Fruit fly (Drosophila melanogaster): ENCODE results near the gene CG7168.
A peak's percentile ranks its signal among the peaks of the same experiment; 100 is the strongest.

Gene CG7168

dm6 chr3R:18220211-18220749 lies 5.6 kb downstream of the CG7168 start, which contains the start of the genes CG7988 and CG7183 (continued):
- TF ChIP-seq nerfin-1 (tag; optimal IDR thresholded peaks at IDR 0.05) (peak; percentile 97), Med (GFP tag) (peak; percentile 97), her (GFP tag; optimal IDR thresholded peaks at IDR 0.05) (peak; percentile 82), NC2β (GFP tag; optimal IDR thresholded peaks at IDR 0.05) (peak; percentile 94), cad (GFP tag; optimal IDR thresholded peaks at IDR 0.05) (no peak), CG2199 (GFP tag; IDR thresholded peaks at IDR 0.05) (peak; percentile 94), CG3838 (GFP tag; optimal IDR thresholded peaks at IDR 0.05) (peak; percentile 94), CG14710 (tag; optimal IDR thresholded peaks at IDR 0.05) (peak; percentile 98), BEAF-32 (GFP tag; optimal IDR thresholded peaks at IDR 0.05) (peak; percentile 38), CG1602 (GFP tag; optimal IDR thresholded peaks at IDR 0.05) (peak; percentile 99), lab (GFP tag; optimal IDR thresholded peaks at IDR 0.05) (peak; percentile 96), CG12071 (GFP tag; optimal IDR thresholded peaks at IDR 0.05) (peak; percentile 83), ato (GFP tag; IDR thresholded peaks at IDR 0.05; ENCODE audit: partially characterized antibody) (no peak), CHES-1-like (GFP tag; optimal IDR thresholded peaks at IDR 0.05) (peak; percentile 93), E2f1 (GFP tag; IDR thresholded peaks at IDR 0.05) (peak; percentile 99), CG2202 (tag; optimal IDR thresholded peaks at IDR 0.05) (peak; percentile 96), CkIIα-i1 (GFP tag; IDR thresholded peaks at IDR 0.05) (peak; percentile 67), CG10321 (GFP tag; IDR thresholded peaks at IDR 0.05) (peak; percentile 84), Oli (tag; optimal IDR thresholded peaks at IDR 0.05) (peak; percentile 98), exex (tag; optimal IDR thresholded peaks at IDR 0.05) (peak; percentile 82), CG15514 (GFP tag; optimal IDR thresholded peaks at IDR 0.05) (peak; percentile 85), Blimp-1 (GFP tag; optimal IDR thresholded peaks at IDR 0.05) (peak; percentile 97), Ets65A (GFP tag) (peak; percentile 97), kni (GFP tag; optimal IDR thresholded peaks at IDR 0.05) (peak; percentile 50), CG18619 (GFP tag; optimal IDR thresholded peaks at IDR 0.05) (peak; percentile 96), CG1647 (GFP tag; optimal IDR thresholded peaks at IDR 0.05) (peak; percentile 85), CG10431 (GFP tag; optimal IDR thresholded peaks at IDR 0.05) (peak; percentile 86), Dll (GFP tag; IDR thresholded peaks at IDR 0.05; ENCODE audit: partially characterized antibody) (peak; percentile 48; the same call in 1 of the 4 replicates), oc (tag; optimal IDR thresholded peaks at IDR 0.05) (peak; percentile 98), CG5953 (GFP tag; IDR thresholded peaks at IDR 0.05) (peak; percentile 93), CG13287 (GFP tag; IDR thresholded peaks at IDR 0.05; ENCODE audit: partially characterized antibody) (peak; percentile 48; the same call in 1 of the 2 replicates), Antp (GFP tag; optimal IDR thresholded peaks at IDR 0.05) (peak; percentile 88), CG6791 (GFP tag; IDR thresholded peaks at IDR 0.05; ENCODE audit: partially characterized antibody) (no peak), pnt (GFP tag; optimal IDR thresholded peaks at IDR 0.05) (peak; percentile 95), sc (optimal IDR thresholded peaks at IDR 0.05) (no peak), sc (GFP tag; optimal IDR thresholded peaks at IDR 0.05) (peak; percentile 97), jing (GFP tag; optimal IDR thresholded peaks at IDR 0.05) (peak; percentile 91), PHDP (tag; optimal IDR thresholded peaks at IDR 0.05) (peak; percentile 98), fd3F (GFP tag; optimal IDR thresholded peaks at IDR 0.05) (peak; percentile 98), CG10267 (tag; optimal IDR thresholded peaks at IDR 0.05) (peak; percentile 95)

- TF ChIP-seq Bgb (GFP tag; IDR thresholded peaks at IDR 0.05; ENCODE audit: partially characterized antibody) (peak; percentile 56; the same call in 1 of the 2 replicates), ranshi (GFP tag; IDR thresholded peaks at IDR 0.05) (no peak), ase (GFP tag; IDR thresholded peaks at IDR 0.05) (no peak), Sin3A (optimal IDR thresholded peaks at IDR 0.05) (no peak), CG18619 (GFP tag; optimal IDR thresholded peaks at IDR 0.05) (no peak), Hr51 (GFP tag; optimal IDR thresholded peaks at IDR 0.05) (no peak), CkIIα-i1 (GFP tag; IDR thresholded peaks at IDR 0.05) (no peak), bowl (GFP tag; IDR thresholded peaks at IDR 0.05) (no peak), Tbp (GFP tag; optimal IDR thresholded peaks at IDR 0.05) (no peak), tio (GFP tag; optimal IDR thresholded peaks at IDR 0.05) (no peak), MTF-1 (GFP tag; optimal IDR thresholded peaks at IDR 0.05; ENCODE audit: borderline replicate concordance) (no peak), ewg (GFP tag; optimal IDR thresholded peaks at IDR 0.05) (peak; percentile 92), sima (GFP tag; optimal IDR thresholded peaks at IDR 0.05) (no peak), MBD-R2 (GFP tag; IDR thresholded peaks at IDR 0.05) (0 out of 2 replicates have a peak, but pooled peaks have one; percentile 36)
Observed at dm6 chr3R:18215900-18216299, 10.0 kb downstream of the CG7168 start, which contains the start of gene CG14314. CG14314 (plus strand) TSS chr3R:18216142.

Data from whole organism, embryonic.